Fruit fly (Drosophila melanogaster): ENCODE results near the gene Idh.

Idh gene

DNA sequence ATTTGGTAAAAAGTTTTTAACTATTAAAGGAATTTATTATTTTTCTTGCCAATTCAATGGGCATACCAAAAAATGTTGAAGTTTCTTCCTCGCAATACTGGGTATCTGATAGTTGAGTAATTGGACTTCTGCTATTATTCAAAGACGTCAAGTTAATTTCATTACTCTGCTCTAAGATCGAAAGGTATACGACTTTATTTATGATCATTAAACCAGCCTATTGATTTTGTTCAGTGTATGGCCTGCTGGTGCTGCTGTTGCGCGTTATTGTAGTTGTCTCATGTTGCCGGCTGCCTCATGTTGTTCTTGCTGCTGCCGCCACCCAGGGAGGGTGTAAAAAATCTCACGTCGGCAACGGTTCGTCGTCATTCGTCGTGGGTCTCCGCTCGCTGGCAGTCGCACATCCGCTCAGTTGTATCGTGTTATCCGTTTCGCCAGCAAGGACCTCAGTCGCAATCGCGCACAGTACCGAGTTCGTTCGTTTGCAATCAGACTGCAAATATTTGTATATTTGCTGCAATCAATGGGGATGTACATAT lies 35.0 kb upstream of the Idh start, which contains the start of gene CG7120 (continued):
- TF ChIP-seq Eip74EF (GFP tag; optimal IDR thresholded peaks at IDR 0.05) (peak in 1 of 2 experiments; percentile 47), grn (GFP tag; optimal IDR thresholded peaks at IDR 0.05) (no peak), CG34422 (GFP tag; IDR thresholded peaks at IDR 0.05) (0 out of 3 replicates have a peak, but pooled peaks have one; percentile 29), Six4 (GFP tag; optimal IDR thresholded peaks at IDR 0.05) (peak; percentile 53), CG4617 (GFP tag; optimal IDR thresholded peaks at IDR 0.05; ENCODE audit: borderline replicate concordance) (peak; percentile 9), HLH54F (GFP tag; optimal IDR thresholded peaks at IDR 0.05) (peak; percentile 20), YL-1 (GFP tag; optimal IDR thresholded peaks at IDR 0.05) (no peak), MBD-R2 (GFP tag; IDR thresholded peaks at IDR 0.05) (peak; percentile 10; the same call in 1 of the 2 replicates), HHEX (GFP tag; optimal IDR thresholded peaks at IDR 0.05) (peak; percentile 1), zf30C (GFP tag; optimal IDR thresholded peaks at IDR 0.05) (peak; percentile 82), pita (GFP tag; optimal IDR thresholded peaks at IDR 0.05) (no peak), CG34376 (GFP tag; optimal IDR thresholded peaks at IDR 0.05) (no peak), fd3F (GFP tag; optimal IDR thresholded peaks at IDR 0.05) (peak; percentile 13), odd (GFP tag; optimal IDR thresholded peaks at IDR 0.05) (peak; percentile 55), CG14710 (tag; optimal IDR thresholded peaks at IDR 0.05) (peak; percentile 48), Pdp1 (GFP tag; optimal IDR thresholded peaks at IDR 0.05) (peak; percentile 43 to 58), CG1647 (GFP tag; optimal IDR thresholded peaks at IDR 0.05) (peak; percentile 19), sens-2 (GFP tag; IDR thresholded peaks at IDR 0.05) (no peak), Myb (GFP tag; optimal IDR thresholded peaks at IDR 0.05) (peak; percentile 26), CG5180 (GFP tag; optimal IDR thresholded peaks at IDR 0.05) (peak; percentile 15), Hmr (GFP tag; optimal IDR thresholded peaks at IDR 0.05) (peak; percentile 36), danr (GFP tag; IDR thresholded peaks at IDR 0.05) (no peak), lola (GFP tag; optimal IDR thresholded peaks at IDR 0.05) (peak in 1 of 3 experiments; percentile 72), CG18599 (GFP tag; optimal IDR thresholded peaks at IDR 0.05) (peak; percentile 52), sob (GFP tag; IDR thresholded peaks at IDR 0.05) (peak; percentile 62; the same call in 1 of the 2 replicates), CG12942 (GFP tag; optimal IDR thresholded peaks at IDR 0.05) (peak; percentile 14), CG13424 (tag; optimal IDR thresholded peaks at IDR 0.05) (peak; percentile 54), pum (GFP tag; optimal IDR thresholded peaks at IDR 0.05) (peak; percentile 36), Meics (GFP tag; optimal IDR thresholded peaks at IDR 0.05) (peak; percentile 50), CG30403 (GFP tag; optimal IDR thresholded peaks at IDR 0.05) (peak; percentile 49), fu2 (GFP tag; optimal IDR thresholded peaks at IDR 0.05) (no peak), Awh (GFP tag; IDR thresholded peaks at IDR 0.05) (0 out of 2 replicates have a peak, but pooled peaks have one; percentile 32), CG17361 (GFP tag; IDR thresholded peaks at IDR 0.05) (peak; percentile 76), CrebB (tag; optimal IDR thresholded peaks at IDR 0.05) (no peak), Sry-β (GFP tag; optimal IDR thresholded peaks at IDR 0.05) (no peak)

DNA sequence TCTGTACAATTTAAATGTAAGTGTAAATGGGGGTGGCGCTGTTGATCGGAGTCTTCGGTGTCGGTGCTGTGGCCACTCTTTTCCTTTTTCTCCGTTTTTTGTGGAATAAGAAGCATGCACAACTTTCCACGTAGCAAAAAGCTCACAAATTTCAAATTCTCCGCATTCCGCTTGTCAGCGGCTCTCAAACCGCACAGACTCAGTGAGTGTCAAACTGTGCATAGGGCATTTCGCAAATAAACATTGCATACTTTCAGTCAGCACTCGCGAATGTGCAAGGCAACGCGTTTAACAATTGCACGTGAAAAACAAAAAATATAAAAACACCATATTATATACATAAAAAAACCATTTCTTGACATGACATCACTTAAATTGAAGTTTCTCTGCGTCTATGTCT lies 34.2 kb upstream of the Idh start:
- TF ChIP-seq crp (GFP tag; optimal IDR thresholded peaks at IDR 0.05) (no peak), Med (GFP tag) (peak; percentile 10), CG10209 (GFP tag; optimal IDR thresholded peaks at IDR 0.05) (no peak), CG9437 (GFP tag; optimal IDR thresholded peaks at IDR 0.05) (no peak), CG13296 (GFP tag; optimal IDR thresholded peaks at IDR 0.05) (no peak), CG2120 (GFP tag; optimal IDR thresholded peaks at IDR 0.05) (no peak), Doc2 (GFP tag; IDR thresholded peaks at IDR 0.05) (no peak), wor (GFP tag; IDR thresholded peaks at IDR 0.05) (no peak), CG10267 (tag; optimal IDR thresholded peaks at IDR 0.05) (no peak), CG10565 (GFP tag; optimal IDR thresholded peaks at IDR 0.05) (no peak), ham (GFP tag; IDR thresholded peaks at IDR 0.05) (no peak), inv (GFP tag; IDR thresholded peaks at IDR 0.05; ENCODE audit: partially characterized antibody) (no peak; the same call in 1 of the 2 replicates), sna (GFP tag; IDR thresholded peaks at IDR 0.05; ENCODE audit: partially characterized antibody) (no peak), CG14050 (GFP tag; IDR thresholded peaks at IDR 0.05) (no peak), bigmax (GFP tag; optimal IDR thresholded peaks at IDR 0.05) (no peak), bbx (GFP tag; IDR thresholded peaks at IDR 0.05; ENCODE audit: partially characterized antibody) (peak; percentile 46; the same call in 1 of the 2 replicates)

Data from whole organism, embryonic.